Fruit fly (Drosophila melanogaster): Measurements from ENCODE around the gene CG6296.

Gene CG6296

DNA sequence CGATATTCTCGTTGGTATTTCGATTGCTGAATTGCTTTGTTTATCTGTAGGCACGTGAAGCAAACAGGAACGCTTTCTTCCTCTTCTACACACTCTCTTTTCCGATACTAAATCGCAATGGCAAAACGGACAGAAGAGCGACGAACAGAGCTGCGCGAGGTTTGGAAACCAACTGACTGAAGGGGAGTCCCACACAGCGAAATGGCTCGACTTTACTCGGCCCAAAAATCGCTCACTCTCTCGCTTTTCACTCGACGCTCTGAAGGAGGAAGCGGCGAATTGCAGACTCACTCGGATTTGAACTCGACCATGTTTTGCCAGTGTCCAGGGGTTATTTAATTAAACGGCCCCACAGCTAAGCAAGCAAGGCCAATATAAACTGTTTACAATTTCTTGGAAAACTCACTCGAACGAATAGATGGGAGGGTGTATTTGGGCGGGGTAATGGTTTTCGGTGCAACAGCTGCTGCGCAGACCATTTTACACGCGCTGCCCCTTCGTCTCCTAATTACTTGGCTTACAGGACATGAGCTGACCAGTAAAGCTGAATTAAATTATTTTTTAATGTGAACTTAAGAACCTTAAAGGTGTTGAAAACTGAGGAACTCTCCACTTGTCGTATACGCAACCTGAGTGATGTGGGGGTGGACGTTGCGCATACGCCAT is 46.8 kb downstream of the CG6296 start, which contains the start of gene CG6330:
CG6330 (minus strand) TSS at position 178 of the 666 bp plus-strand sequence.
- TF ChIP-seq noc (tag; optimal IDR thresholded peaks at IDR 0.05), result no peak

DNA sequence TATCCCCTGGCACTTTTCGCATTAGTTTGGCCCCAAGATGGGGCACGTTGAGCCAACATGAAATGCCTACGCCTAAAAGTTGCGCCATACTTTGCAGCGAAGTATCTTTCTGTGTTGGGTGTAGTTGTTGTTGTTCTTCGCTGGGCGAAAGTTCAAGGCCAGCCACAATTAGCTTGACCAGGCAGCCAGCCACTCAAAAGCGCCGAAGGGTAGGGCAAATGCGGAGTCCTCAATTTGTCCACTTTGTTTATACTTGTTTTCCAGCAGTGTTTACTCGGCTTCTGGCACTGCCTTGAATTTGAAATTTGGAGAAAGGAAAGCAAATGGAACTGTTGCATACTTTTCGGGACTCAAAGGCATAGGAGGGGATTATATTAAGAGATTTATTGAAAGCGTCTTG is 48.1 kb downstream of the CG6296 start:
- no peak for TF ChIP-seq noc (tag; optimal IDR thresholded peaks at IDR 0.05)

DNA sequence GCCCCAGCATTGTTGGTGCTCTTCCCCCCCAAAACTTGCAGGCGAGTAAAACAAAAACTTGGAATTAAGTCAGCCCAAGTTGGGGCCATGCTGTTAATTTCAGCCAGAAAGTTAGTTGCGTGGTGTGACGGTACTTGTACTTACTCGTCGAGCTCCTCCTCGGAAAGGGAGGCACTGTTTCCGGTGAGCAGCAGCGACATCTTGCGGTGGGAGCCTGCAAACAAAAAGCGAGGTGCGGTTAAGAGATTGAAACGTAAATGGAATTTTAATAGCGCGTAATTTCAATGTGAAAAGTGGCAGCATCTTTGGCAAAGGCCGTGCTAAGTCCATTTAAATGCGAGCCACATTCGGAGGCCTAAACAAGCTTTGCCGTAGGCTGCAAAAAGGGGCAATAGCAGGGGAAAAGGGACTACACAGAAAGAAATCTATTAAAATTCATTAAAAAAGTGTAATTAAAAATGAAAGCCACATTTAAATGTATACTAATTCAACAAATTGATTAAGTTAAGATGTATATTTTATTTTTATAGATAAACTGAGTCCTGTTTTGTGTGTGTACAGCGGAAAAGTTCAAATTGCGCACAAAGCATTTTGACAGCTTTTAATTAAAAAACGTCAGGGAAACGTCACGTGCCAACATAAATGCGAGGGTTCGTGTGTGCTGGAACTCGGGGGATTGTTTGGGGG is 48.8 kb downstream of the CG6296 start:
- no peak for TF ChIP-seq noc (tag; optimal IDR thresholded peaks at IDR 0.05)

DNA sequence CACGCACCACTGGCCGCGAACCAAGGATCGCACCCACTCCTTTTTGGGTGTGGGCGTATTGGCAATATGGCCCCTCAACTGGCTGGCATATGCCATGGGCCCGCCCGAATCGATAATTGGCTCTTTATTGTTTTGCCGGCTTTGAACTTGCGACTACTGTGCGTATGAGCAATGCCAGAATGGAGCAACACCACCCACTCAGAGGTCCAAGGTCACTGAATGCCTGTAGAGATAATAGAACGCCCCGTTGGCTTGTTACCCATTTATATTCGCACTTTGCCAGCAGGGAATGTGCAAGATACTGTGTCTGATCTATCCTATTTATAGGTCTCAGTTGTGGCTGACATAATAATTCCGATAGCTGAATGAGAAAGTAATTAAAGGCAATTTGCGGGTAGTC is 49.7 kb downstream of the CG6296 start:
- no peak for TF ChIP-seq noc (tag; optimal IDR thresholded peaks at IDR 0.05)

DNA sequence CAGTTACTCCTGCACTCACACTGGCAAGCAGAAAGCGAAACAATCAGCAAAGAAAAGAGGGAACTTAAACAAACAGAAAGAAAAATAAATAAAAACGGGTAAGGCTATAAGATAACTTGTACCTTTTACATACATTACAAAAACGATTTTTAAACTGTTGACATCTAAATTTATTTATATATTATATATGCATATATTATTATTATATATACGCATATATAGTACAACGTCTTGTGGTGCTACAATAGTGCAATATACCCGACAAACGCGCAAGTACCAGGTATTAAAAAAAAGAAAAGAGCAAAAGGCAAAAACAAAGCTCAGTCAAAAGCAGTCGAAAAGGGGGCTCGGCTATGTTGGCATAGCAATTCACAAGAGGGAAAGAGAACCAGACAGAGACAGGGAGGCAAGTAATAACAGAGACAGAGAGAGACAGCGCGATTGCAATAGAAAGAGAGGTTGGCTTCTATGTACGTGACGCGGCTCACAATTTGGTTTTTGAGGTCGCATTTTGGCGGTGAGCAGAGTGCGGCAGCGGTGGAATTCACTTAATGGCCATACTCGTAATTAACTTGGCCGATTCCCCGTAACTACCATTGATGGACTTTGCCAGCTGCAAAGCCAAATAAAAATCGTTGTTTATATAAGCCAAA is 51.1 kb downstream of the CG6296 start:
- peak; percentile 64 for TF ChIP-seq noc (tag; optimal IDR thresholded peaks at IDR 0.05)

DNA sequence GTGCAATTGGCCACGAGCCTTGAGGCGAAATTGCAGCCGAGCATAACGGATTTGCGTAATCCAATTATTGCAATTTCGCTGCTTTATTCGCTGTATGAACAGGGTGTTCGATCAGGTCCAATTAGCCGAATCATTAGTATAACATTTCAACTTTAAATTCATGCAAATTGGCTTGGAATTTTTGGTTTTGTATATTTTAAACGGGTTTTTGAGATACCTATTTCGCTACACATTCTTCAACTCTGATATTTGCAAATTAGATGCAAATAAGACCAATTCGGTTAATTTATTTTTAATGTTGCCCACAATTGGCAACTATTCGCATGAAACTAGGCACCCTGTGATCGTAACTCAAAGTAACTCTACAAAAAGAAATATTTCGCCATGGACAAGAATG is 51.8 kb downstream of the CG6296 start:
- peak; percentile 61 for TF ChIP-seq noc (tag; optimal IDR thresholded peaks at IDR 0.05)
